Worm (Caenorhabditis elegans): ENCODE results near the gene Y14H12A.1.

DNA sequence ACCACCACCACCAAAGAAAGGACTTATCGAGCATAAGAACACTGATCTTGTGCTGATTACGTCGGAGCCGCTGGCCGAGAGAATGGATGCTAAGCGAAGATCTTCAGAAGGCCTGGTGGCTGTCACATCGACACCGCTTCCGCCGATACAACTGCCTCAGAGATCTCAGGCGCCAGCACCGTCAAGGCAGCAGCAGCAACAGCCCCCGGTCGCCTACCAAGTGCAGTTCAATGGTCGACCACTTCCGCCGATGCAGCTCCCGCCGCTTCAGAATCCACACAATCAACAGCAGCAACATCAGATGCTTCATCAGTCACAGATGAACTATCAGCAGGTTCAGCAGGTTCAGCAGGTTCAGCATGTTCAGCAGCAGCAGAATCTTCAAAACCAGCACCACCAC is 25.9 kb upstream of the Y14H12A.1 start:
- TF ChIP-seq egl-27 (tag; optimal IDR thresholded peaks at IDR 0.05) (no peak), nhr-77 (tag; optimal IDR thresholded peaks at IDR 0.05) (no peak), pqm-1 (tag; optimal IDR thresholded peaks at IDR 0.05) (no peak), tra-1 (GFP tag; IDR thresholded peaks at IDR 0.05) (no peak), arid-1 (GFP tag; conservative IDR thresholded peaks at IDR 0.05) (no peak), skn-1 (tag; optimal IDR thresholded peaks at IDR 0.05) (no peak), spr-1 (tag; optimal IDR thresholded peaks at IDR 0.05) (no peak), daf-12 (tag; optimal IDR thresholded peaks at IDR 0.05) (no peak)

All from whole organism, L4 larva.